Worm (Caenorhabditis elegans) whole organism, L2 larva: Measurements from ENCODE around the gene pals-33.
A peak's percentile ranks its signal among the peaks of the same experiment; 100 is the strongest.

Experiments
- C34F6.9 ChIP-seq: fragments of 150-350 bp; optimal IDR thresholded peaks from 2 replicates; lab custom pipeline; 2014; ENCODE audit warnings: missing biosample characterization, missing genetic modification characterization
- F13H6.1 ChIP-seq: sonication (generic microtip); optimal IDR thresholded peaks from 2 replicates; lab custom pipeline; 2016; ENCODE audit warnings: missing genetic modification characterization, missing compliant biosample characterization
- Y55F3AM.14 ChIP-seq: fragments of 200-800 bp; sonication (Bioruptor generic); optimal IDR thresholded peaks from 2 replicates; lab custom pipeline; 2018; ENCODE audit warnings: mild to moderate bottlenecking, missing genetic modification characterization, missing compliant biosample characterization
- blmp-1 ChIP-seq: sonication (generic microtip); optimal IDR thresholded peaks from 2 replicates; lab custom pipeline; 2017; ENCODE audit warnings: missing genetic modification characterization, mild to moderate bottlenecking, missing compliant biosample characterization, antibody characterized with exemption, moderate library complexity; ENCODE audit not compliant: insufficient read depth
- ceh-16 ChIP-seq: fragments of 150-350 bp; optimal IDR thresholded peaks from 2 replicates; lab custom pipeline; 2014; ENCODE audit warnings: missing biosample characterization, missing genetic modification characterization
- ceh-82 ChIP-seq: fragments of 150-350 bp; optimal IDR thresholded peaks from 2 replicates; lab custom pipeline; 2014; ENCODE audit warnings: missing biosample characterization, missing genetic modification characterization
- crh-2 ChIP-seq: sonication (generic microtip); optimal IDR thresholded peaks from 2 replicates; lab custom pipeline; 2017; ENCODE audit warnings: missing biosample characterization, missing genetic modification characterization
- egl-27 ChIP-seq: sonication (generic microtip); optimal IDR thresholded peaks from 3 replicates; lab custom pipeline; 2017; ENCODE audit warnings: missing biosample characterization, missing genetic modification reagents, missing genetic modification characterization
- elt-1 ChIP-seq: fragments of 150-350 bp; optimal IDR thresholded peaks from 2 replicates; lab custom pipeline; 2014; ENCODE audit warnings: missing biosample characterization, missing genetic modification characterization
- fos-1 ChIP-seq: fragments of 150-350 bp; optimal IDR thresholded peaks from 2 replicates; lab custom pipeline; 2014; ENCODE audit warnings: missing biosample characterization, missing genetic modification characterization
- gmeb-1 ChIP-seq: fragments of 150-350 bp; optimal IDR thresholded peaks from 2 replicates; lab custom pipeline; 2014; ENCODE audit warnings: missing biosample characterization, missing genetic modification characterization
- lin-11 ChIP-seq: fragments of 150-350 bp; sonication (generic microtip); optimal IDR thresholded peaks from 2 replicates; lab custom pipeline; 2014; ENCODE audit warnings: missing biosample characterization, missing genetic modification characterization, inconsistent platforms, mixed read lengths
- lin-13 ChIP-seq: fragments of 150-350 bp; optimal IDR thresholded peaks from 2 replicates; lab custom pipeline; 2014; ENCODE audit warnings: missing biosample characterization, missing genetic modification reagents, missing genetic modification characterization
- lin-39 ChIP-seq: fragments of 150-350 bp; optimal IDR thresholded peaks from 2 replicates; lab custom pipeline; 2014; ENCODE audit warnings: missing biosample characterization, missing genetic modification reagents, missing genetic modification characterization
- mab-5 ChIP-seq: fragments of 150-350 bp; optimal IDR thresholded peaks from 2 replicates; lab custom pipeline; 2014; ENCODE audit warnings: missing biosample characterization, missing genetic modification characterization
- mbf-1 ChIP-seq: sonication (generic microtip); optimal IDR thresholded peaks from 2 replicates; lab custom pipeline; 2017; ENCODE audit warnings: missing biosample characterization, missing genetic modification characterization
- mdl-1 ChIP-seq, 2 experiments: fragments of 150-350 bp in 1 of 2; sonication (generic microtip) in 1 of 2; optimal IDR thresholded peaks; 2 replicates each; lab custom pipeline; 2017; ENCODE audit warnings: missing biosample characterization in 2 of 2, missing genetic modification characterization in 2 of 2
- nhr-11 ChIP-seq: fragments of 150-350 bp; optimal IDR thresholded peaks from 2 replicates; lab custom pipeline; 2014; ENCODE audit warnings: missing biosample characterization, missing genetic modification characterization
- nhr-129 ChIP-seq: fragments of 150-350 bp; optimal IDR thresholded peaks from 2 replicates; lab custom pipeline; 2014; ENCODE audit warnings: missing biosample characterization, missing genetic modification characterization
- nhr-21 ChIP-seq: fragments of 150-350 bp; optimal IDR thresholded peaks from 2 replicates; lab custom pipeline; 2014; ENCODE audit warnings: missing biosample characterization, missing genetic modification characterization
- nhr-23 ChIP-seq: fragments of 150-350 bp; optimal IDR thresholded peaks from 2 replicates; lab custom pipeline; 2014; ENCODE audit warnings: missing biosample characterization, missing genetic modification reagents, missing genetic modification characterization
- nhr-237 ChIP-seq: fragments of 150-350 bp; optimal IDR thresholded peaks from 2 replicates; lab custom pipeline; 2014; ENCODE audit warnings: missing biosample characterization, missing genetic modification characterization
- nhr-77 ChIP-seq: fragments of 150-350 bp; optimal IDR thresholded peaks from 2 replicates; lab custom pipeline; 2014; ENCODE audit warnings: missing biosample characterization, missing genetic modification characterization
- peb-1 ChIP-seq: fragments of 150-350 bp; optimal IDR thresholded peaks from 2 replicates; lab custom pipeline; 2014; ENCODE audit warnings: missing biosample characterization, missing genetic modification characterization
- sem-4 ChIP-seq: fragments of 150-350 bp; optimal IDR thresholded peaks from 2 replicates; lab custom pipeline; 2014; ENCODE audit warnings: missing biosample characterization, missing genetic modification reagents, missing genetic modification characterization
- skn-1 ChIP-seq: sonication (generic microtip); optimal IDR thresholded peaks from 2 replicates; lab custom pipeline; 2017; ENCODE audit warnings: missing biosample characterization, missing genetic modification characterization
- sma-3 ChIP-seq: sonication (generic microtip); optimal IDR thresholded peaks from 2 replicates; lab custom pipeline; 2016; ENCODE audit warnings: missing genetic modification reagents, missing genetic modification characterization, missing compliant biosample characterization
- sma-9 ChIP-seq, 2 experiments: fragments of 150-350 bp in 1 of 2; sonication (generic microtip) in 1 of 2; optimal IDR thresholded peaks; 2 replicates each; lab custom pipeline; 2014 to 2016; ENCODE audit warnings: missing genetic modification characterization in 2 of 2, mild to moderate bottlenecking in 1 of 2, missing biosample characterization in 1 of 2, missing compliant biosample characterization in 1 of 2, missing genetic modification reagents in 1 of 2, moderate library complexity in 1 of 2
- snpc-4 ChIP-seq: fragments of 150-350 bp; optimal IDR thresholded peaks from 2 replicates; lab custom pipeline; 2014; ENCODE audit warnings: missing biosample characterization, missing genetic modification characterization
- unc-55 ChIP-seq: fragments of 150-350 bp; sonication (generic microtip); optimal IDR thresholded peaks from 3 replicates; lab custom pipeline; 2014; ENCODE audit warnings: missing biosample characterization, missing genetic modification reagents, missing genetic modification characterization
- zag-1 ChIP-seq: fragments of 150-350 bp; optimal IDR thresholded peaks from 2 replicates; lab custom pipeline; 2014; ENCODE audit warnings: missing biosample characterization, missing genetic modification characterization
- ztf-11 ChIP-seq: sonication (generic microtip); optimal IDR thresholded peaks from 2 replicates; lab custom pipeline; 2017; ENCODE audit warnings: missing biosample characterization, missing genetic modification characterization

The pals-33 gene

DNA sequence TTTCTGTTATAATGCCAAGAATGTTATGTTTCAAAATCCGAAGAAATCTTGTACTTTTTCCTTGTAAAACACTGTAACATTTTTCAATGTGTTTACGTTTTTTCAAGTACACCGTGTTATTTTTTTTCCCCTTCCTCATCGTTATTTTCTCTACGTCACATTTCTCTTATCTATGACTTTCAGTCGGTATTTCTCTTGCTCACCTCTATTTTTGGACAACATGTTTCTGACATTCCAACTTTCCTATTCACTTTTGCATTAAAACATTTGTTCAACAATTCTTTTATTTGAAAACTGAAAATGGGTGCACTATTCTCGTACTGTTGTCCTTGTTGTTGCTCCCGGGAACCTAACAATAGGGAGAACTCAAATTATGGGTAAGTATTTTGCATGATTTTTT, at the start of gene pals-33:
pals-33 (plus strand) TSS at position 301 of the 400 bp plus-strand sequence.
- TF ChIP-seq egl-27 (tag; lab: Kevin White, UChicago), result no peak
- no peak for TF ChIP-seq sem-4 (tag; lab: Kevin White, UChicago)
- no peak for TF ChIP-seq nhr-77 (tag; lab: Kevin White, UChicago)
- no peak for TF ChIP-seq fos-1
- no peak for TF ChIP-seq nhr-237
- TF ChIP-seq lin-39 (tag; lab: Kevin White, UChicago), result no peak
- no peak for TF ChIP-seq crh-2 (tag; lab: Kevin White, UChicago)
- TF ChIP-seq zag-1 (tag; lab: Kevin White, UChicago), result no peak
- no peak for TF ChIP-seq nhr-23 (tag; lab: Kevin White, UChicago)
- no peak for TF ChIP-seq skn-1 (tag; lab: Kevin White, UChicago)
- no peak for TF ChIP-seq mab-5 (tag; lab: Kevin White, UChicago)
- no peak for TF ChIP-seq F13H6.1
- TF ChIP-seq elt-1 (tag; lab: Kevin White, UChicago), result no peak

ce11 chrV:3626944-3627343, 46.2 kb upstream of the pals-33 start, which contains the start of gene F59B1.4:
Gene F59B1.4 (minus strand): TSS chrV:3627044.
- no peak for TF ChIP-seq mbf-1 (tag; lab: Kevin White, UChicago)
- no peak for TF ChIP-seq lin-13

DNA sequence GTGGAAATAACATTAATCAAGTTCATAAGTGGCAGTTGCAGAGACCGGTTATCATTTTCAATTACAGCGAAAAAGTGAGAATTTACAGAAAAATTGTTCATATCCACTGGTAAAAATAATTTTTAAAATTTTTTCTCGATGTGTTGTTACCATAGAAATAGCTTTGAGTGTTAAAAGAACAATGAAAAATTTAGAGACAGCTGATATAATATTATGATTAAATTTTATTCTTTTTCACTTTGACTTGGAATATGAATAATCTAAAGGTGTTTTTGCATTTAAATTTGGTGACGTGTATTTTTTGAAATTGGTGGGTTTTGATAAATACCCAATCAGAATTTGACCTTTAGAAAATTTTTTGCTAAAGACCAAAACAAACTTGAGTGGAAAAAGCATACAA, 41.6 kb upstream of the pals-33 start, which contains the start of gene F59B1.6:
F59B1.6 (minus strand) TSS at position 101 of the 400 bp plus-strand sequence.
- TF ChIP-seq nhr-77 (tag; lab: Kevin White, UChicago) (no peak), sma-9 (GFP tag; optimal IDR thresholded peaks at IDR 0.05; lab: Kevin White, UChicago) (no peak), sma-9 (tag; optimal IDR thresholded peaks at IDR 0.05; lab: Kevin White, UChicago) (no peak)

- no peak for TF ChIP-seq C34F6.9 (tag; lab: Kevin White, UChicago)
- TF ChIP-seq lin-11 (tag; lab: Kevin White, UChicago), result no peak
- TF ChIP-seq Y55F3AM.14 (GFP tag; lab: Kevin White, UChicago), result no peak
- no peak for TF ChIP-seq ztf-11 (tag; lab: Kevin White, UChicago)
- TF ChIP-seq crh-2 (tag; lab: Kevin White, UChicago), result peak; percentile 48
- peak; percentile 15 for TF ChIP-seq F13H6.1
- TF ChIP-seq ceh-82, result no peak
- TF ChIP-seq blmp-1 (tag; lab: Kevin White, UChicago), result no peak
- TF ChIP-seq sma-3 (GFP tag; lab: Kevin White, UChicago), result no peak
- TF ChIP-seq peb-1, result no peak
- peak; percentile 38 for TF ChIP-seq nhr-129 (tag; lab: Kevin White, UChicago)
- peak; percentile 46 for TF ChIP-seq fos-1
- TF ChIP-seq unc-55 (GFP tag; lab: Kevin White, UChicago), result no peak
- TF ChIP-seq gmeb-1, result peak; percentile 21
- TF ChIP-seq ceh-16 (tag; lab: Kevin White, UChicago), result no peak
- TF ChIP-seq zag-1 (tag; lab: Kevin White, UChicago), result no peak
- no peak for TF ChIP-seq lin-39 (tag; lab: Kevin White, UChicago)
- TF ChIP-seq lin-13, result no peak
- TF ChIP-seq nhr-77 (tag; lab: Kevin White, UChicago), result no peak
- no peak for TF ChIP-seq mdl-1 (tag; optimal IDR thresholded peaks at IDR 0.05; lab: Kevin White, UChicago)
- no peak for TF ChIP-seq snpc-4 (tag; lab: Kevin White, UChicago)
- peak; percentile 68 for TF ChIP-seq sma-9 (GFP tag; optimal IDR thresholded peaks at IDR 0.05; lab: Kevin White, UChicago)
- no peak for TF ChIP-seq sma-9 (tag; optimal IDR thresholded peaks at IDR 0.05; lab: Kevin White, UChicago)
- TF ChIP-seq nhr-11, result no peak
Observed at ce11 chrV:3632249-3633030, 40.7 kb upstream of the pals-33 start.

DNA sequence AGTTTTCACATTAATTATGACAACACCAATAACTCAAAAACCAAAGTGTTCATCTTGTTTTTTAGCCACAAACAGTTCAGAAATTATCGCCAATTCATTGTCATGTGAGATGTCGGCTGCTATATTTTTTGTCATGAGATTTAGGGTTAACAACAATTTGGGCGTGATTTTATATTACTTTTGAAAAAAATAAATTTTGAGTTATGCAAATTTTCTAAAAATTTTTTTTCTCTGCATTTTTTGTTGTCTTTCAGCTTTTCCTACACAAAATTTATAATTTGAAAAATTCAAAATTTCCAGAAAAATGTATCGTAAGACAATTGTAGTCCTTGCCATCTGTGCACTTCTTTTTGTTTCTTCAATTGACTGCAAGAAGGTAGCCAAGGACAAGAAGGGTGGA, 40.1 kb upstream of the pals-33 start, which contains the start of gene F59B1.2:
F59B1.2 (plus strand) TSS at position 301 of the 400 bp plus-strand sequence.
- TF ChIP-seq C34F6.9 (tag; lab: Kevin White, UChicago) (no peak), nhr-21 (tag; lab: Kevin White, UChicago) (no peak)
